Worm (Caenorhabditis elegans): ENCODE measurements around the gene C55B6.5.
A peak's percentile ranks its signal among the peaks of the same experiment; 100 is the strongest.

C55B6.5 gene

ce11 chrX:7181627-7182026, 23.5 kb downstream of the C55B6.5 start (continued):
- TF ChIP-seq unc-62 (GFP tag; optimal IDR thresholded peaks at IDR 0.05) (no peak), nhr-20 (tag; optimal IDR thresholded peaks at IDR 0.05) (peak; percentile 95), ztf-4 (tag; optimal IDR thresholded peaks at IDR 0.05) (peak; percentile 88), C34B4.2 (tag; optimal IDR thresholded peaks at IDR 0.05) (no peak), skn-1 (tag; optimal IDR thresholded peaks at IDR 0.05) (peak; percentile 90), lir-3 (tag; optimal IDR thresholded peaks at IDR 0.05; ENCODE audit: poor library complexity) (peak; percentile 66), isw-1 (GFP tag; IDR thresholded peaks at IDR 0.05) (peak; percentile 40; the same call in 1 of the 2 replicates), nhr-19 (GFP tag; conservative IDR thresholded peaks at IDR 0.05) (peak; percentile 89), rnt-1 (tag; optimal IDR thresholded peaks at IDR 0.05) (peak; percentile 76), lin-15B (tag; optimal IDR thresholded peaks at IDR 0.05) (no peak), ama-1 (optimal IDR thresholded peaks at IDR 0.05) (no peak), irx-1 (tag; optimal IDR thresholded peaks at IDR 0.05) (peak; percentile 75), ceh-82 (tag; optimal IDR thresholded peaks at IDR 0.05) (peak; percentile 42 to 82 (median 71)), nhr-47 (tag; optimal IDR thresholded peaks at IDR 0.05) (peak; percentile 94), ztf-11 (tag; optimal IDR thresholded peaks at IDR 0.05) (peak in 1 of 2 experiments; percentile 80), ceh-88 (GFP tag; IDR thresholded peaks at IDR 0.05) (peak; percentile 87), vab-15 (tag; optimal IDR thresholded peaks at IDR 0.05) (peak; percentile 55), mep-1 (tag; optimal IDR thresholded peaks at IDR 0.05) (peak; percentile 89), hlh-17 (GFP tag; optimal IDR thresholded peaks at IDR 0.05; ENCODE audit: borderline replicate concordance) (no peak), aha-1 (tag; optimal IDR thresholded peaks at IDR 0.05) (peak; percentile 7), ceh-90 (tag; optimal IDR thresholded peaks at IDR 0.05) (no peak), unc-30 (tag; optimal IDR thresholded peaks at IDR 0.05) (no peak), egl-27 (tag; optimal IDR thresholded peaks at IDR 0.05) (peak in 1 of 2 experiments; percentile 59), lin-39 (tag; optimal IDR thresholded peaks at IDR 0.05) (peak; percentile 53), mef-2 (tag; optimal IDR thresholded peaks at IDR 0.05) (peak; percentile 29), hlh-4 (tag; optimal IDR thresholded peaks at IDR 0.05) (peak; percentile 41), ets-5 (GFP tag; IDR thresholded peaks at IDR 0.05) (no peak), elt-3 (tag; optimal IDR thresholded peaks at IDR 0.05) (peak in 5 of 6 experiments; percentile 17 to 98 (median 85)), unc-98 (GFP tag; IDR thresholded peaks at IDR 0.05) (no peak), C04F5.9 (tag; optimal IDR thresholded peaks at IDR 0.05) (peak; percentile 54), nhr-71 (tag; optimal IDR thresholded peaks at IDR 0.05) (peak; percentile 91), pax-3 (tag; optimal IDR thresholded peaks at IDR 0.05) (peak; percentile 74), ceh-8 (GFP tag; optimal IDR thresholded peaks at IDR 0.05) (peak; percentile 69), blmp-1 (tag; optimal IDR thresholded peaks at IDR 0.05) (peak; percentile 44), Y116A8C.19 (tag; optimal IDR thresholded peaks at IDR 0.05; ENCODE audit: borderline replicate concordance) (no peak)

ce11 chrX:7177341-7177740, 27.8 kb downstream of the C55B6.5 start, which contains the start of gene F43E12.1:
Gene F43E12.1, plus strand, starts transcription at chrX:7177641.
- TF ChIP-seq lin-39 (tag; optimal IDR thresholded peaks at IDR 0.05) (no peak), C34B4.2 (tag; optimal IDR thresholded peaks at IDR 0.05) (no peak), nhr-71 (tag; optimal IDR thresholded peaks at IDR 0.05) (no peak), alr-1 (tag; optimal IDR thresholded peaks at IDR 0.05; ENCODE audit: borderline replicate concordance) (no peak), Y116A8C.19 (tag; optimal IDR thresholded peaks at IDR 0.05; ENCODE audit: borderline replicate concordance) (no peak), unc-98 (GFP tag; IDR thresholded peaks at IDR 0.05) (no peak), pax-3 (tag; optimal IDR thresholded peaks at IDR 0.05) (no peak), nhr-85 (tag) (no peak), rnt-1 (tag; optimal IDR thresholded peaks at IDR 0.05) (no peak), jun-1 (tag; optimal IDR thresholded peaks at IDR 0.05) (no peak), ama-1 (optimal IDR thresholded peaks at IDR 0.05) (no peak), C16A3.4 (tag; optimal IDR thresholded peaks at IDR 0.05) (no peak), unc-30 (tag; optimal IDR thresholded peaks at IDR 0.05) (no peak)

DNA sequence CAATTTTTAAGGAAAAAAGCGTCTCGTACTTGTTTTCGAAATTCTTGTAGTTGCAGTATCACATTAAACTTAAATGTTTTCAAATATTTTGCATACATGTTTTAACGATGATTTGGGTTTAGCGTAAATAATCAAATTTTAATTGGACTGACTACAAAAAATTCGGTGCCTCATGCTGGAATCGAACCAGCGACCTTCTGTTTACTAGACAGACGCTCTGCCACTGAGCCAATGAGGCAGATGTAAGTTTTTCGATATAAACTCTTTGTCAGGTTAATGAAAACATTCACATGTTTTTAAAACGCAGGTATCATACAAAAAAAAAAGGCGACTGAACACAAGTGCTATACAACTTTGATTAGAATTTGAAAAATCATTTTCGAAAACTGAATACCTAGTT, 28.3 kb downstream of the C55B6.5 start:
- TF ChIP-seq lin-35 (GFP tag; optimal IDR thresholded peaks at IDR 0.05) (peak in 1 of 2 experiments; percentile 21), snu-23 (GFP tag; optimal IDR thresholded peaks at IDR 0.05) (peak; percentile 16), pqm-1 (tag; optimal IDR thresholded peaks at IDR 0.05) (no peak), sptf-1 (tag; optimal IDR thresholded peaks at IDR 0.05) (no peak), mep-1 (tag; optimal IDR thresholded peaks at IDR 0.05) (no peak), ceh-88 (GFP tag; IDR thresholded peaks at IDR 0.05) (no peak), nhr-71 (tag; optimal IDR thresholded peaks at IDR 0.05) (no peak), nhr-85 (tag) (peak; percentile 23), nhr-20 (tag; optimal IDR thresholded peaks at IDR 0.05) (no peak), nhr-90 (tag; optimal IDR thresholded peaks at IDR 0.05; ENCODE audit: poor library complexity) (peak; percentile 32)
